Fruit fly (Drosophila melanogaster) whole organism: ENCODE results near the gene CG43077.
A peak's percentile ranks its signal among the peaks of the same experiment; 100 is the strongest.

Source experiments
- CG8478 ChIP-seq: fragments of >200 bp; optimal IDR thresholded peaks from 2 replicates; lab custom pipeline; 2018; ENCODE audit warnings: inconsistent platforms
- Dll ChIP-seq: fragments of >200 bp; optimal IDR thresholded peaks from 2 replicates; lab custom pipeline; 2017
- EcR ChIP-seq, 2 experiments: fragments of >200 bp; optimal IDR thresholded peaks; 2 replicates each; lab custom pipeline; 2017; ENCODE audit warnings: missing biosample characterization in 2 of 2, missing genetic modification characterization in 2 of 2, missing genetic modification reagents in 2 of 2
- pan ChIP-seq: fragments of >200 bp; optimal IDR thresholded peaks from 2 replicates; lab custom pipeline; 2017
- psq ChIP-seq: fragments of >200 bp; optimal IDR thresholded peaks from 2 replicates; lab custom pipeline; 2017
- usp ChIP-seq: fragments of >200 bp; optimal IDR thresholded peaks from 2 replicates; lab custom pipeline; 2017; ENCODE audit warnings: missing biosample characterization, missing genetic modification characterization, mixed read lengths

The CG43077 gene

DNA sequence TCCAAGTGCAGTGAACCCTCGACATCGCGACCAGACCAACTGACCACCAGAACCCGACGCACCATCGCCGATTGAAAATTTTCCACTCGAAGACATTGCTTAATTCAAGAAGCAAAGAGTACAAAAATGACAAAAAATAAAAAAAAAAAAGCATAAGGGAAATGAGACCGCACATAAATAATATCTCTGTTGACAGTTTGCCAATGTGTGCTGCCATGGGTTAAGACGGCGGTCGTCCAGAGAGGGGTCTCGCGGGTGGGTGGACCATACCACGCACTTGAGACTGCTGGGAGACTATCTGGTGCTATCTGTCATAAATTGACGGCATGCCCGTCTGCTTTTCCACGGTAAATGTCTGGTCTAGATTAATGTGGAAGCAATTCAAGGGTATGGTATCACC is 25.1 kb upstream of the CG43077 start:
- TF ChIP-seq pan (no peak), psq (lab: Kevin White, UChicago) (no peak), CG8478 (lab: Kevin White, UChicago) (no peak)

DNA sequence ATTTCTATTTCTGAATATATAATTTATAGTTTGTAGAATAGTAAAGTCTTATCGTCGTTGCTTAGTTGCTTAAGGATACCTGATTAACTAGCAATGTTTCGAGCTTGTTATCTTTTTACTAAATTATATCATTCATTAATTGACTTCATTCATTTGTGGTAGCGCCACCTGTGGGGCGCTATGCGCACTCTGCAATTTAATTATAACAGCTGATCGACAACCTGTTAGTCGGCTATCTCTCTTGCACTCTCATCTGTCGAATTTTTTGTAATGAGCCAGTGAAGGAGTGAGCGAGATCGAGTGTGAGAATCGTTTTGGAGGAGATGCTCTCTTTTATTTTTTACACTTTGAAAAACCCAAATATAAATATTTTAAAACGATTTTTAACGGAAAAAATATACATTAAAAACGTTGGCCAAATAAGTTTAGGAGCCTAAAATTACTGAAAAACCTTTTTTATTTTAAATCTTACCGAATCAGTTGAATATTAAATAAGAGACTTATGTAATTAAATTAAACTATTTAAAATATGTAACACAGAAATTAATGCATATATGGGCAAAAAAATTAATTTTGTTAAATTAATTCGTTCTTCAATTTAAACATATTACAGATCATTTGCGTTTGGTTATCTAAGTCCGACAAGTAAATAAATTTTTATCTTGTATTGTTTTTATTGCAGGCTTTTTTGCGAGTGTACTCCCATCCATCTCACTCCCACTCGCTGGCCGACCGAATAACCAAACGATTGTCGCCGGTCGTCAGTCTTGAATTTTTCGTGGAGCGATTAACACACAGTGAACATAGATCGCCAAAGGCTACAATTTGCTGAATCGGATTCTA is 23.0 kb upstream of the CG43077 start, which contains the start of the genes CG16700 and CG4991:
Gene CG16700 (plus strand): TSS at position 793 of the 843 bp plus-strand sequence.
Gene CG4991 (plus strand): TSS at position 793 of the 843 bp plus-strand sequence.
- TF ChIP-seq EcR (GFP tag; optimal IDR thresholded peaks at IDR 0.05; lab: Kevin White, UChicago) (no peak), pan (no peak), usp (GFP tag; lab: Kevin White, UChicago) (no peak), Dll (no peak), psq (lab: Kevin White, UChicago) (no peak), CG8478 (lab: Kevin White, UChicago) (no peak)

DNA sequence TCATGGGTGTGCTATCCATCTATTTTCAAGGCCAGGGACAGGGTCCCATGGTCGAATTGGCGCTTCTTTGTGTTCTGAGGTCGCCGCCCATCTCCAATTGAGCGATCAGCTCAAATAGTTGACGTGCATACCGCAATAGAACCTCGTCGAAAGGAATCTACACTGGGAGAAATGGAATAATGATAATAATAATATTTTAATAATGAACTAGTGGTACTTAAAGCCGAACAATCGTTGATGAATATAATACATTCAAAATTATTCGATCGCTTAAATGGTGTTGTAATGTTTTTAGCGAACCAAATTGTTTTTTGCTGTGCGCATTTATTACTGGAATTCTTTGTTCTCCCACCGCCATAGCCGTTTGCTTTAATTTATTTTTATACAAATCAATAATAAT is 22.3 kb upstream of the CG43077 start:
- no peak for TF ChIP-seq usp (GFP tag; lab: Kevin White, UChicago)
- TF ChIP-seq EcR (GFP tag; optimal IDR thresholded peaks at IDR 0.05; lab: Kevin White, UChicago): no peak
- TF ChIP-seq CG8478 (lab: Kevin White, UChicago): no peak
- no peak for TF ChIP-seq psq (lab: Kevin White, UChicago)
- no peak for TF ChIP-seq Dll
- no peak for TF ChIP-seq pan

DNA sequence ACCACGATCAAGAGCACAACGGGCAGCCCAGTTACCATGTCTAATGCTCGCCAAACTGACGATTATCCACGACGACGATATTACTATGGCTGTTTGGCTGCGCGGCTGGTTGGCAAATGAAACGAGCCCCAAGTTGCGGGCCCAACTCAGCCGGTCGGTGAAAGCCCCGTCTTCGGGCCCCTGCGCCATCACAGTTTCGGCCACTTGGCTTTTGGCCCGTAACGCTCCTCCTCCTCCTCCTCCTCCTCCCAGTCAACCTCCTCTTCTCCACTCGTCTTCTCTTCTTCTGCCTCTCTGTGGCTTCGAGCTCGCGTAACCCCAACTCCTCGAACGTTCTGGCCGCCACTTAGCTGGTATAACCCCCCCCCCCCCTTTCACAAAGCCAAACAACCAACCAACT is 19.3 kb upstream of the CG43077 start, which contains the start of gene CG8945:
Gene CG8945 (minus strand): TSS at position 101 of the 400 bp plus-strand sequence.
- TF ChIP-seq Dll (no peak), CG8478 (lab: Kevin White, UChicago) (no peak), usp (GFP tag; lab: Kevin White, UChicago) (no peak)

DNA sequence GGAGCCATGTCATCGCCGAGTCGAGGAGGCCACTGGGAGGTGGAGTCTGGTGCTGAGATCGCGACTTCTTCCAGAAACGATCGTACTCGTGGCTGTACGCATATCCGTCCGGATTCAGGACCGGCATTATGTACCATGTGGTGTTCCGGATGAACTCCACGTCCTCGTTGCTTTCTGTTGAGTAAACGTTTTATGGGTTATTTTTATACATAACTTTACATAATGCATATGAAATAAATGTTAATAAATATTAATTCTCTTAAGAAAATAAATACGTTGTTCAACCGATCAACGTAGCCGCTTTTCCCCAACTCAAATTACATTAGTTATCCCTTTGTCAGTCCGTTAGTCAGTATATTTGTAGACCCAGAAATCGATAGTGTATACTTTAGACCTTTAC is 12.8 kb upstream of the CG43077 start, which contains the start of gene CG4955:
Gene CG4955 (plus strand): TSS at position 301 of the 400 bp plus-strand sequence.
- no peak for TF ChIP-seq usp (GFP tag; lab: Kevin White, UChicago)
- TF ChIP-seq pan: no peak
- TF ChIP-seq psq (lab: Kevin White, UChicago): no peak
- TF ChIP-seq EcR (GFP tag; optimal IDR thresholded peaks at IDR 0.05; lab: Kevin White, UChicago): no peak
- TF ChIP-seq CG8478 (lab: Kevin White, UChicago): no peak
- no peak for TF ChIP-seq Dll

DNA sequence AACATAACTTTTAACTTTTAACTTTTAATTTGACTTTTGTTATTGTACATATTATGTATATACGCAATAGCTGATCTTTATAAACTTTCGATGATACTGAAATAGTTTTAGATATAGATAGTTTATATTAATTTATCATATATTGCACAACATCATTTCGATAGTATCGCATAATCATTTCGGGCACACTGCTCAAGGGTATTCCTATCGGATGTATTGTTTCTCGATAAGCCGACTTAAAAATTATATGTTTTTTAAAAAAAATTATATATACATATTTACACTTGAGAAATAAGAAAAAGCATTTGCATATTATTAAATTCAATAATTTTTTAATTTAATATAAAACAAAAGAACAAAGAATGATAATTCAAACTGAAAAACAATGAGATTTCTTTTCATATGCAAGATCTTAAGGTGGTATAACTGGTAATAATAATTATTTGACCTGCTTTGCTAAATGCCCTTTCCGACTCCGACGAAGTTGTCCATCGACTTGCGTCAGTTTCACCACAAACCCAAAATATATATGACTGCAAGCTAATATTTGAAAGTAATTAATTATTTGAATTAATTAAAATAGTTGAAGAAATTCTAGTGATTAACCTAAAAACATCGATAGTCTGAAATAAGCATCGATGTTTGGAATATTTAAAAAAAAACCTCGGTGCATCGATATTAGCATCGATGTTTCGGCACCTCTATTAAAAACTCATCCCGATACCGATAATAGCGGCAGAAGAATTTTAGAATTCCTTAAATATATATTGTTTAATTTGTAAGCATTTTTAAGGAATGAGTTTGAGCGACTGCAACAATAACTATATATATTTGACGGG is 10.0 kb upstream of the CG43077 start, which contains the start of gene CG4949:
Gene CG4949 (plus strand): TSS at position 698 of the 839 bp plus-strand sequence.
- TF ChIP-seq psq (lab: Kevin White, UChicago) (no peak), Dll (no peak)

DNA sequence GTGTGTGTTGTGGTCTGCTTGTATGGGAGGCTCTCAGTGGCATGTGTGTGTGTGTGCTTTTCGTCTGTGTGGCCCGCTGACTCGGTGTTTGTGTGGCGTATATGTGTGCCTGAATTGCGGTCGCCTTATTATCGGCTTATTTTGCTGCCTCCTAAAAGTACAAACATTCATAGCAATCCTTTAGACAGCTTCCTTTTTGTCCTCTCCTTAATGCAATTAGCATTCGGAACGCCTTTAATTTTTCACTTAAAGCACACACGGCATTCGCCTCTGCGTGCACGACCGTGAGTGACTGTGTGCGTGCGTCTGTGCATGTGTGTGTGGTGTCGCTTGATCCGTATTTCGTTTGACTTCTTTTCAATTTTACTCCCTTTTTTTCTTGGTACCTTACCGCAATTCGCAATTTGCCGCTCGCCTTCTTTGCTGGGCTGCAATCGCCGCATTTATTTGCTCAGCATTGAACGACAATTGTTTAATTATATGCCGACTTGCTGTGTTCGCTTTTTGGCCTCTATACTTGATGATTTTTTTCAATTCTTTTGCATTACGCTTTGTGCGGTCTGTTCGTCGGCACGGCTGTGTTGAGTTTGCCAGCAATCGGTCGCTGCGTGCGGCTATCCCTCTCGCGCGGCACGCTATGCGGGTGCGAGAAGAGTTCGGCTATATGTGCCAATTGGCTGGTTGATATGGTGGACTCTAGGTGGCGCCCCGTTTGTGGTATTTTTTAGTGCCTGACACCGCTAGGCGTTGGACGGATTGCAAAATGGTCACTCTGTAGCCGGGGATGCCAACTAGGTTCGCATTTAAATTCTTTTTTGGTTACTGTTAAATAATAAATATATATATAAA is 9.2 kb upstream of the CG43077 start, which contains the start of gene wcy:
Gene wcy (minus strand): TSS at position 608 of the 849 bp plus-strand sequence.
- TF ChIP-seq EcR (GFP tag; optimal IDR thresholded peaks at IDR 0.05; lab: Kevin White, UChicago) (no peak), CG8478 (lab: Kevin White, UChicago) (peak; percentile 67)

DNA sequence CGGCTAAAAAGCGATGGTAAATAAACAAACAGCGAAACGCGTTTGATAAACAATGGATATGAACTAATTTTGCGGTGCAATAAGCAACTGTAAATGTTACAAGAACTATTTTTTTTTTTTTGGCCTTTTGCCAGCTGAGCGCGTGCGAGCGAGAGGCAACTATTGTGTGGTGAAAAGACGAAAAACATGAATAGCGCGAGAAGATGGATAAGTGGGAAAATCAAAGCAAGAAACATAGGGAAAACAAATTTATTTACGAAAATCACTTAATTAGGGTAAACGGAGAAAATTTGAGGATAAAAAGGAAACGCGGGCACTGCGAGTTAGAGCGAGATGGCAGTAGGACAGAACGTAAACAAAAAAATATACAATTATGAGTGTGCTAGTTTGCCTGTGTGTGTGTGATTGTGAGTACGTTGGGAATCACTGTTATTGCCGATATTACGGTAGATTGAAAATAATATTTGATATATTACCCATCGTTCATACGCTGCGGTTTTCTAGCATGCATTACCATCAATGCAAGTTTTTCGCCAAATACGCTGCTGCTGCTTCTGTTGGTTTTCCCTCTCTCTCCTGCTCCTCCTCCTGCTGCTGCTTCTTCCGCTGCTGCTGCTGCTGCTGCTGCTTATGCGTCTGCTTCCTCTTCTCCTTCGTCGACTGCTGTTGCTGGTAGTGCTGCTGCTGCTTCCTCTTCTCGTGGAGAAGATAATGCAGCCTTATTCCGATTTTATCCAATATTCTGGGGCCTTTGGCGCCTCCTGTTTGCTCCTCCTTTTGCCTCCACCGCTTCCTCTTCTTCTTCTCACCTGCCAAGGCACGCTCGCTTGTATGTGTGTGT is 8.3 kb upstream of the CG43077 start:
- TF ChIP-seq Dll (no peak), CG8478 (lab: Kevin White, UChicago) (no peak), usp (GFP tag; lab: Kevin White, UChicago) (no peak), psq (lab: Kevin White, UChicago) (no peak), EcR (GFP tag; optimal IDR thresholded peaks at IDR 0.05; lab: Kevin White, UChicago) (no peak), pan (no peak)

DNA sequence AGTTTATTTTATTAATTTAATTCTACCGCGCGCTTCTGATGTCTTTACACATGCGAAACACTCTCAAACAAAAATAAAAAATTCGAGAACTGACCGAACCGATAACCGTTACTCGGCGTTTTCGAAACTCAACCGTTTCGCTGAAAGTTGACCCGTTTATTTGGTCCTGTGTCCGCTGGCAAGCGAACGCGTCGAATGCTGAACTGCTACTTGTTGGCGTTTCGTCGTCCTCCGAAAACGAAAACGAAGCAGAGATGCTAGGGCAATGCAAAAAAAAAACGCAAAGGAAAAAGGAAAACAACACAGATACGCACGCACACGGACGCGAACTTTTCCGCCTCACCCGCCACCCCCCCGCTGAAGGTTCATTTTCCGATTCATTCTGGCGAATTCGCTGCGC is 1.7 kb downstream of the CG43077 start, which contains the start of gene CG45002:
Gene CG45002 (minus strand): TSS at position 101 of the 400 bp plus-strand sequence.
- TF ChIP-seq usp (GFP tag; lab: Kevin White, UChicago) (no peak), Dll (no peak), pan (no peak), EcR (GFP tag; optimal IDR thresholded peaks at IDR 0.05; lab: Kevin White, UChicago) (no peak), psq (lab: Kevin White, UChicago) (no peak), CG8478 (lab: Kevin White, UChicago) (no peak)

DNA sequence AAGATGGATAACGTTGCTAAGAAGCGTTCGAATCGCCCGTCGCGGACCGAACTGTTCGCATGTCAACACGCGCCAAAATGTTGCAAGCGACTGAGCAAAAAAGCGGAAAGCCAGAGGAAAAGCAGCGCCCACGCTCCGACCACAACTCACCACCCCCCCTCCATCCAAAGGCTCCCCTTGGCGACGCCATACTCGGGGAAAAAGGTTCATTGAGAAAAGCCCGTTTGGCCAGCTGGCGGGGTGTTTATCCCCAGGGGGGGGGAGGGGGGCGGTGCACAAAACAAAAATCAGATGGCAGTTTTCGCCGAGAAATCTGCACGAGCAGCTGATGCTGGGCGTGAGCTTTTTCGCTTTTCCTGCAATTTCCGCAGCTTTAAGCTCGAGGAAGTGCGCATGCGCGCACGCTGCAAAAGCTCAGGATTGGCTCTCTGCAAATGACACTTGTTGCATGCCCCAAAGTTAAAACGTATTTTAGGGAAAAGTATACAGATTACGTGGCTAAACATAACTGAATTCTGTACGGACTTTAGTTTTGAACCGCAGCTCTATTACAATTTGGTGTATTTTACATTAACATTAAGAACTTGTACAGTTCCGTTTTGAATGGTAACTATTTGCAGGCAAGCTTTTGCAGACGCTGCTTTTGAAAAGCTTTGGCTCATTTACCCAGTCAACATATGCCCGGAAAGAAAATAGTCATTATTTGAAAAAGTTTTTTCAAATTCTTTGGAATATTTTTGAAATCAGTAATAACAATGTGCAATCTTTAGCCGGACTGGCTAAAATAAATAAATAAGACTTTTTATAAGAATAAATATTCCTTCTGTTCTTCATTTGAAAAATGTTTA is 20.4 kb downstream of the CG43077 start:
- TF ChIP-seq psq (lab: Kevin White, UChicago) (no peak), Dll (no peak), CG8478 (lab: Kevin White, UChicago) (no peak), EcR (GFP tag; optimal IDR thresholded peaks at IDR 0.05; lab: Kevin White, UChicago) (no peak), usp (GFP tag; lab: Kevin White, UChicago) (no peak), pan (no peak)
